Fruit fly (Drosophila melanogaster): Measurements from ENCODE around the gene CG7341.

The CG7341 gene

dm6 chr3L:18109459-18109863, 3.3 kb upstream of the CG7341 start, which contains the start of the genes Polr3D and mus304:
Gene Polr3D, minus strand, starts transcription at chr3L:18109574.
Gene mus304, plus strand, starts transcription at chr3L:18109814.
- TF ChIP-seq CrebA (GFP tag; optimal IDR thresholded peaks at IDR 0.05; ENCODE audit: borderline replicate concordance), result no peak
- TF ChIP-seq HLH106 (tag; optimal IDR thresholded peaks at IDR 0.05), result peak; percentile 61
- peak; percentile 40 for TF ChIP-seq h (GFP tag; optimal IDR thresholded peaks at IDR 0.05)
- TF ChIP-seq Rel (GFP tag; optimal IDR thresholded peaks at IDR 0.05), result no peak
- peak; percentile 1 for TF ChIP-seq Rel (tag; optimal IDR thresholded peaks at IDR 0.05)
- peak in 1 of 2 experiments; percentile 51 for TF ChIP-seq foxo (GFP tag; optimal IDR thresholded peaks at IDR 0.05)
- peak; percentile 47 for TF ChIP-seq ey (GFP tag; optimal IDR thresholded peaks at IDR 0.05)
- peak; percentile 20 for TF ChIP-seq Hnf4 (GFP tag; optimal IDR thresholded peaks at IDR 0.05)
- TF ChIP-seq rgr (GFP tag; optimal IDR thresholded peaks at IDR 0.05), result peak; percentile 23
- TF ChIP-seq fru (GFP tag; optimal IDR thresholded peaks at IDR 0.05), result peak; percentile 18
- no peak for TF ChIP-seq woc (GFP tag; optimal IDR thresholded peaks at IDR 0.05)
- TF ChIP-seq dl (GFP tag; optimal IDR thresholded peaks at IDR 0.05; ENCODE audit: insufficient read depth in 1 of 2, partially characterized antibody in 2 of 2), result no peak
- TF ChIP-seq dmrt93B (GFP tag; optimal IDR thresholded peaks at IDR 0.05), result no peak
- TF ChIP-seq Abd-B (GFP tag; optimal IDR thresholded peaks at IDR 0.05), result no peak
- TF ChIP-seq OdsH (GFP tag; optimal IDR thresholded peaks at IDR 0.05), result peak; percentile 24
- peak; percentile 19 for TF ChIP-seq psq (GFP tag; optimal IDR thresholded peaks at IDR 0.05)
- TF ChIP-seq br (GFP tag; optimal IDR thresholded peaks at IDR 0.05), result no peak
- peak; percentile 13 for TF ChIP-seq dsf (GFP tag; optimal IDR thresholded peaks at IDR 0.05; ENCODE audit: borderline replicate concordance)
- TF ChIP-seq CG9705 (GFP tag; optimal IDR thresholded peaks at IDR 0.05), result peak; percentile 65
- TF ChIP-seq Dfd (GFP tag; optimal IDR thresholded peaks at IDR 0.05), result no peak
- TF ChIP-seq tai (GFP tag; optimal IDR thresholded peaks at IDR 0.05), result no peak
- peak; percentile 28 for TF ChIP-seq Sp1 (GFP tag; optimal IDR thresholded peaks at IDR 0.05)

dm6 chr3L:18114038-18114926, 1.5 kb downstream of the CG7341 start:
- peak; percentile 22 for TF ChIP-seq fru (GFP tag; optimal IDR thresholded peaks at IDR 0.05)
- no peak for TF ChIP-seq brk (GFP tag; optimal IDR thresholded peaks at IDR 0.05)
- peak; percentile 14 for TF ChIP-seq Dif (GFP tag; optimal IDR thresholded peaks at IDR 0.05; ENCODE audit: partially characterized antibody)
- peak in 1 of 2 experiments; percentile 46 for TF ChIP-seq foxo (GFP tag; optimal IDR thresholded peaks at IDR 0.05)
- no peak for TF ChIP-seq CG9705 (GFP tag; optimal IDR thresholded peaks at IDR 0.05)
- TF ChIP-seq tai (GFP tag; optimal IDR thresholded peaks at IDR 0.05), result no peak
- peak; percentile 54 for TF ChIP-seq br (GFP tag; optimal IDR thresholded peaks at IDR 0.05)
- no peak for TF ChIP-seq dl (GFP tag; optimal IDR thresholded peaks at IDR 0.05; ENCODE audit: insufficient read depth in 1 of 2, partially characterized antibody in 2 of 2)
- no peak for TF ChIP-seq jim (GFP tag; optimal IDR thresholded peaks at IDR 0.05)
- TF ChIP-seq CrebA (GFP tag; optimal IDR thresholded peaks at IDR 0.05; ENCODE audit: borderline replicate concordance), result no peak
- no peak for TF ChIP-seq Sp1 (GFP tag; optimal IDR thresholded peaks at IDR 0.05)
- peak; percentile 44 for TF ChIP-seq OdsH (GFP tag; optimal IDR thresholded peaks at IDR 0.05)
- peak; percentile 61 for TF ChIP-seq h (GFP tag; optimal IDR thresholded peaks at IDR 0.05)
- peak; percentile 40 for TF ChIP-seq Hr83 (GFP tag; optimal IDR thresholded peaks at IDR 0.05; ENCODE audit: poor library complexity, severe bottlenecking)
- TF ChIP-seq GATAd (GFP tag; optimal IDR thresholded peaks at IDR 0.05), result no peak
- peak; percentile 31 for TF ChIP-seq Hnf4 (GFP tag; optimal IDR thresholded peaks at IDR 0.05)
- peak; percentile 6 for TF ChIP-seq Jra (GFP tag; optimal IDR thresholded peaks at IDR 0.05)
- no peak for TF ChIP-seq dsf (GFP tag; optimal IDR thresholded peaks at IDR 0.05; ENCODE audit: borderline replicate concordance)

- TF ChIP-seq dsf (GFP tag; optimal IDR thresholded peaks at IDR 0.05; ENCODE audit: borderline replicate concordance), result no peak
- no peak for TF ChIP-seq dl (GFP tag; optimal IDR thresholded peaks at IDR 0.05; ENCODE audit: insufficient read depth in 1 of 2, partially characterized antibody in 2 of 2)
- no peak for TF ChIP-seq Dif (GFP tag; optimal IDR thresholded peaks at IDR 0.05; ENCODE audit: partially characterized antibody)
- no peak for TF ChIP-seq pan (optimal IDR thresholded peaks at IDR 0.05)
- TF ChIP-seq Hnf4 (GFP tag; optimal IDR thresholded peaks at IDR 0.05), result no peak
- no peak for TF ChIP-seq Hr78 (GFP tag; optimal IDR thresholded peaks at IDR 0.05)
- TF ChIP-seq CG9705 (GFP tag; optimal IDR thresholded peaks at IDR 0.05), result no peak
- no peak for TF ChIP-seq CG32264 (GFP tag; optimal IDR thresholded peaks at IDR 0.05)
- TF ChIP-seq OdsH (GFP tag; optimal IDR thresholded peaks at IDR 0.05), result no peak
- no peak for TF ChIP-seq usp (GFP tag; optimal IDR thresholded peaks at IDR 0.05)
- no peak for TF ChIP-seq HLH106 (tag; optimal IDR thresholded peaks at IDR 0.05)
- no peak for TF ChIP-seq sv (GFP tag; optimal IDR thresholded peaks at IDR 0.05)
- no peak for TF ChIP-seq foxo (GFP tag; optimal IDR thresholded peaks at IDR 0.05)
- TF ChIP-seq lola (GFP tag; optimal IDR thresholded peaks at IDR 0.05), result no peak
- no peak for TF ChIP-seq Sp1 (GFP tag; optimal IDR thresholded peaks at IDR 0.05)
- TF ChIP-seq Abd-B (GFP tag; optimal IDR thresholded peaks at IDR 0.05), result no peak
- TF ChIP-seq Jra (GFP tag; optimal IDR thresholded peaks at IDR 0.05), result no peak
- no peak for TF ChIP-seq dmrt93B (GFP tag; optimal IDR thresholded peaks at IDR 0.05)
- no peak for TF ChIP-seq brk (GFP tag; optimal IDR thresholded peaks at IDR 0.05)
Measured at dm6 chr3L:18121889-18122288, 9.1 kb downstream of the CG7341 start, which contains the start of gene CG42853. Gene CG42853, minus strand, starts transcription at chr3L:18121989.
